Fruit fly (Drosophila melanogaster) whole organism, embryonic: ENCODE results near the gene FeCH.

ENCODE experiments used
- B-H1 ChIP-seq: fragments of 200-800 bp; sonication (Bioruptor generic); IDR thresholded peaks from 3 replicates; pipeline ENCODE4 v1.3.6; 2022; ENCODE audit warnings: missing biosample characterization, missing genetic modification characterization
- Bdp1 ChIP-seq: fragments of 200-800 bp; sonication (Bioruptor generic); optimal IDR thresholded peaks from 3 replicates; lab custom pipeline; 2016; ENCODE audit warnings: missing biosample characterization, missing genetic modification characterization
- CG10979 ChIP-seq: fragments of 200-800 bp; sonication (Bioruptor generic); optimal IDR thresholded peaks from 2 replicates; lab custom pipeline; 2018; ENCODE audit warnings: missing biosample characterization, mild to moderate bottlenecking, missing genetic modification characterization, moderate library complexity
- CG11247 ChIP-seq: fragments of 200-800 bp; sonication (Bioruptor generic); IDR thresholded peaks from 2 replicates; pipeline ENCODE4 v1.3.6; 2022; ENCODE audit warnings: missing biosample characterization, missing genetic modification characterization
- CG12104 ChIP-seq: fragments of 200-800 bp; sonication (Bioruptor generic); optimal IDR thresholded peaks from 3 replicates; lab custom pipeline; 2016; ENCODE audit warnings: missing biosample characterization, missing genetic modification characterization
- CG12299 ChIP-seq: fragments of 200-800 bp; sonication (Bioruptor generic); optimal IDR thresholded peaks from 2 replicates; lab custom pipeline; 2018; ENCODE audit warnings: missing biosample characterization, mild to moderate bottlenecking, missing genetic modification characterization
- CG16779 ChIP-seq: fragments of 200-800 bp; sonication (Bioruptor generic); IDR thresholded peaks from 2 replicates; pipeline ENCODE4 v1.3.6; 2022; ENCODE audit warnings: missing biosample characterization, missing genetic modification characterization
- CG17359 ChIP-seq: fragments of 200-800 bp; sonication (Bioruptor generic); optimal IDR thresholded peaks from 3 replicates; lab custom pipeline; 2018; ENCODE audit warnings: missing biosample characterization, mild to moderate bottlenecking, missing genetic modification characterization, moderate library complexity
- CG17361 ChIP-seq: fragments of 200-800 bp; sonication (Bioruptor generic); IDR thresholded peaks from 3 replicates; pipeline ENCODE4 v1.3.6; 2022; ENCODE audit warnings: missing biosample characterization, missing genetic modification characterization
- CG2889 ChIP-seq: fragments of 200-800 bp; sonication (Bioruptor generic); IDR thresholded peaks from 3 replicates; pipeline ENCODE4 v1.3.6; 2022; ENCODE audit warnings: missing biosample characterization, missing genetic modification characterization
- CG31441 ChIP-seq: fragments of 200-800 bp; sonication (Bioruptor generic); IDR thresholded peaks from 2 replicates; pipeline ENCODE4 v1.3.6; 2022; ENCODE audit warnings: missing biosample characterization, missing genetic modification characterization
- CG33213 ChIP-seq: fragments of 200-800 bp; sonication (Bioruptor generic); optimal IDR thresholded peaks from 3 replicates; lab custom pipeline; 2016; ENCODE audit warnings: missing biosample characterization, missing genetic modification characterization
- CG6175 ChIP-seq: fragments of 200-800 bp; sonication (Bioruptor generic); IDR thresholded peaks from 3 replicates; pipeline ENCODE4 v1.3.6; 2022; ENCODE audit warnings: missing biosample characterization, missing genetic modification characterization
- CG6654 ChIP-seq: fragments of 200-800 bp; sonication (Bioruptor generic); optimal IDR thresholded peaks from 2 replicates; lab custom pipeline; 2017; ENCODE audit warnings: missing biosample characterization, mild to moderate bottlenecking, missing genetic modification characterization
- CG7556 ChIP-seq: fragments of 200-800 bp; sonication (Bioruptor generic); optimal IDR thresholded peaks from 2 replicates; lab custom pipeline; 2017; ENCODE audit warnings: missing biosample characterization, mild to moderate bottlenecking, missing genetic modification characterization
- CG7786 ChIP-seq: fragments of 200-800 bp; sonication (Bioruptor generic); optimal IDR thresholded peaks from 2 replicates; lab custom pipeline; 2016; ENCODE audit warnings: missing biosample characterization, missing genetic modification characterization
- CG8388 ChIP-seq: fragments of 200-800 bp; sonication (Bioruptor generic); optimal IDR thresholded peaks from 2 replicates; lab custom pipeline; 2019; ENCODE audit warnings: missing biosample characterization, mild to moderate bottlenecking, missing genetic modification characterization, moderate library complexity
- CG9609 ChIP-seq: fragments of 200-800 bp; sonication (Bioruptor generic); optimal IDR thresholded peaks from 3 replicates; lab custom pipeline; 2016; ENCODE audit warnings: missing biosample characterization, missing genetic modification characterization
- CG9932 ChIP-seq: fragments of 200-800 bp; sonication (Bioruptor generic); IDR thresholded peaks from 2 replicates; pipeline ENCODE4 v1.3.6; 2022; ENCODE audit warnings: missing biosample characterization, missing genetic modification characterization
- CkIIα-i1 ChIP-seq: fragments of 200-800 bp; sonication (Bioruptor generic); IDR thresholded peaks from 2 replicates; pipeline ENCODE4 v1.3.6; 2022; ENCODE audit warnings: missing biosample characterization, missing genetic modification characterization
- D ChIP-seq, 2 experiments: fragments of 200-800 bp in 1 of 2; fragments of >200 bp in 1 of 2; sonication (Bioruptor generic) in 1 of 2; optimal IDR thresholded peaks; 2 replicates in 1 of 2; 3 replicates in 1 of 2; lab custom pipeline; 2017; ENCODE audit warnings: mild to moderate bottlenecking in 1 of 2, missing biosample characterization in 1 of 2, missing genetic modification characterization in 1 of 2, missing genetic modification reagents in 1 of 2
- Drgx ChIP-seq: fragments of 200-800 bp; sonication (Bioruptor generic); IDR thresholded peaks from 2 replicates; pipeline ENCODE4 v1.3.6; 2022; ENCODE audit warnings: missing biosample characterization, missing genetic modification characterization
- Ets65A ChIP-seq: fragments of 200-800 bp; sonication (Bioruptor generic); peaks from one replicate; lab custom pipeline; 2016; ENCODE audit warnings: missing biosample characterization, missing genetic modification characterization
- Gug ChIP-seq: fragments of 200-800 bp; sonication (Bioruptor generic); IDR thresholded peaks from 4 replicates; pipeline ENCODE4 v1.3.6; 2022; ENCODE audit warnings: missing biosample characterization, missing genetic modification characterization
- H2.0 ChIP-seq: fragments of 200-800 bp; sonication (Bioruptor generic); IDR thresholded peaks from 2 replicates; pipeline ENCODE4 v1.3.6; 2022; ENCODE audit warnings: missing biosample characterization, missing genetic modification characterization
- HLH4C ChIP-seq: fragments of 200-800 bp; sonication (Bioruptor generic); IDR thresholded peaks from 3 replicates; pipeline ENCODE4 v1.3.6; 2022; ENCODE audit warnings: missing biosample characterization, missing genetic modification characterization; ENCODE audit not compliant: partially characterized antibody
- Hr51 ChIP-seq, 2 experiments: fragments of 200-800 bp; sonication (Bioruptor generic); optimal IDR thresholded peaks; 2 replicates in 1 of 2; 3 replicates in 1 of 2; lab custom pipeline; 2016 to 2018; ENCODE audit warnings: missing biosample characterization in 2 of 2, missing genetic modification characterization in 2 of 2, mild to moderate bottlenecking in 1 of 2, moderate library complexity in 1 of 2
- Hsf ChIP-seq: fragments of 200-800 bp; sonication (Bioruptor generic); optimal IDR thresholded peaks from 3 replicates; lab custom pipeline; 2016; ENCODE audit warnings: missing biosample characterization, missing genetic modification characterization
- Max ChIP-seq: fragments of 200-800 bp; sonication (Bioruptor generic); optimal IDR thresholded peaks from 2 replicates; lab custom pipeline; 2016; ENCODE audit warnings: missing biosample characterization, mild to moderate bottlenecking, missing genetic modification characterization
- Mrtf ChIP-seq: fragments of 200-800 bp; sonication (Bioruptor generic); IDR thresholded peaks from 3 replicates; pipeline ENCODE4 v1.3.6; 2022; ENCODE audit warnings: missing biosample characterization, missing genetic modification characterization
- NfI ChIP-seq: fragments of 200-800 bp; sonication (Bioruptor generic); optimal IDR thresholded peaks from 3 replicates; lab custom pipeline; 2018; ENCODE audit warnings: missing biosample characterization, mild to moderate bottlenecking, missing genetic modification characterization, moderate library complexity
- Sox102F ChIP-seq: fragments of 200-800 bp; sonication (Bioruptor generic); optimal IDR thresholded peaks from 2 replicates; lab custom pipeline; 2018; ENCODE audit warnings: missing biosample characterization, mild to moderate bottlenecking, missing genetic modification characterization, moderate library complexity
- Sry-β ChIP-seq: fragments of 200-800 bp; sonication (Bioruptor generic); optimal IDR thresholded peaks from 2 replicates; lab custom pipeline; 2018; ENCODE audit warnings: missing biosample characterization, mild to moderate bottlenecking, missing genetic modification characterization, moderate library complexity
- Sry-δ ChIP-seq: fragments of 200-800 bp; sonication (Bioruptor generic); optimal IDR thresholded peaks from 2 replicates; lab custom pipeline; 2016; ENCODE audit warnings: missing biosample characterization, missing genetic modification characterization
- YL-1 ChIP-seq: fragments of 200-800 bp; sonication (Bioruptor generic); optimal IDR thresholded peaks from 3 replicates; lab custom pipeline; 2017; ENCODE audit warnings: missing biosample characterization, mild to moderate bottlenecking, missing genetic modification characterization
- ash1 ChIP-seq: fragments of 200-800 bp; sonication (Bioruptor generic); optimal IDR thresholded peaks from 2 replicates; lab custom pipeline; 2018; ENCODE audit warnings: missing biosample characterization, mild to moderate bottlenecking, missing genetic modification characterization
- ato ChIP-seq: fragments of 200-800 bp; sonication (Bioruptor generic); IDR thresholded peaks from 2 replicates; pipeline ENCODE4 v1.3.6; 2022; ENCODE audit warnings: missing biosample characterization, missing genetic modification characterization; ENCODE audit not compliant: partially characterized antibody
- bsh ChIP-seq, 2 experiments: fragments of 200-800 bp; sonication (Bioruptor generic); optimal IDR thresholded peaks; 2 replicates each; lab custom pipeline; 2017 to 2018; ENCODE audit warnings: mild to moderate bottlenecking in 2 of 2, missing biosample characterization in 2 of 2, missing genetic modification characterization in 2 of 2, moderate library complexity in 1 of 2
- cad ChIP-seq: fragments of >200 bp; optimal IDR thresholded peaks from 2 replicates; lab custom pipeline; 2017; ENCODE audit warnings: missing biosample characterization, missing genetic modification characterization
- cato ChIP-seq: fragments of 200-800 bp; sonication (Bioruptor generic); optimal IDR thresholded peaks from 2 replicates; lab custom pipeline; 2016; ENCODE audit warnings: missing biosample characterization, missing genetic modification characterization, borderline replicate concordance
- dmrt99B ChIP-seq: fragments of 200-800 bp; sonication (Bioruptor generic); optimal IDR thresholded peaks from 2 replicates; lab custom pipeline; 2018; ENCODE audit warnings: missing biosample characterization, mild to moderate bottlenecking, missing genetic modification characterization, moderate library complexity
- dysf ChIP-seq: fragments of 200-800 bp; sonication (Bioruptor generic); IDR thresholded peaks from 3 replicates; pipeline ENCODE4 v1.3.6; 2022; ENCODE audit warnings: missing biosample characterization, missing genetic modification characterization
- en ChIP-seq: fragments of 200-800 bp; sonication (Bioruptor generic); optimal IDR thresholded peaks from 2 replicates; lab custom pipeline; 2016; ENCODE audit warnings: missing biosample characterization, missing genetic modification characterization
- gcm ChIP-seq: fragments of 200-800 bp; sonication (Bioruptor generic); optimal IDR thresholded peaks from 2 replicates; lab custom pipeline; 2019; ENCODE audit warnings: missing biosample characterization, mild to moderate bottlenecking, missing genetic modification characterization, moderate library complexity
- grau ChIP-seq: fragments of 200-800 bp; optimal IDR thresholded peaks from 3 replicates; lab custom pipeline; 2019; ENCODE audit warnings: missing biosample characterization, mild to moderate bottlenecking, missing genetic modification characterization, moderate library complexity
- lmd ChIP-seq: fragments of 200-800 bp; sonication (Bioruptor generic); IDR thresholded peaks from 2 replicates; pipeline ENCODE4 v1.3.6; 2022; ENCODE audit warnings: missing biosample characterization, missing genetic modification characterization
- nom ChIP-seq: fragments of 200-800 bp; sonication (Bioruptor generic); optimal IDR thresholded peaks from 2 replicates; lab custom pipeline; 2017; ENCODE audit warnings: missing biosample characterization, missing genetic modification characterization, mild to moderate bottlenecking, moderate library complexity, missing genetic modification reagents
- pita ChIP-seq: fragments of 200-800 bp; sonication (Bioruptor generic); optimal IDR thresholded peaks from 2 replicates; lab custom pipeline; 2017; ENCODE audit warnings: missing biosample characterization, mild to moderate bottlenecking, missing genetic modification characterization
- ranshi ChIP-seq: fragments of 200-800 bp; sonication (Bioruptor generic); IDR thresholded peaks from 2 replicates; pipeline ENCODE4 v1.3.6; 2022; ENCODE audit warnings: missing biosample characterization, missing genetic modification characterization
- run ChIP-seq: fragments of 200-800 bp; sonication (Bioruptor generic); optimal IDR thresholded peaks from 3 replicates; lab custom pipeline; 2018; ENCODE audit warnings: missing biosample characterization, mild to moderate bottlenecking, missing genetic modification characterization
- slou ChIP-seq: fragments of 200-800 bp; sonication (Bioruptor generic); optimal IDR thresholded peaks from 3 replicates; lab custom pipeline; 2016; ENCODE audit warnings: missing biosample characterization, missing genetic modification characterization
- zf30C ChIP-seq: fragments of 200-800 bp; sonication (Bioruptor generic); optimal IDR thresholded peaks from 3 replicates; lab custom pipeline; 2018; ENCODE audit warnings: missing biosample characterization, mild to moderate bottlenecking, missing genetic modification characterization

The FeCH gene

dm6 chr3R:31762672-31763071 lies 49.4 kb downstream of the FeCH start (continued):
- TF ChIP-seq H2.0 (GFP tag; lab: Robert Waterston, UW), result no peak
- no peak for TF ChIP-seq Sry-δ
- TF ChIP-seq cad (GFP tag; lab: Kevin White, UChicago), result no peak
- TF ChIP-seq pita (GFP tag; lab: Kevin White, UChicago), result no peak
- no peak for TF ChIP-seq CG7786
- no peak for TF ChIP-seq ranshi (GFP tag; lab: Robert Waterston, UW)
- no peak for TF ChIP-seq bsh (GFP tag; optimal IDR thresholded peaks at IDR 0.05; lab: Kevin White, UChicago)
- no peak for TF ChIP-seq Sry-β (GFP tag; lab: Kevin White, UChicago)
- no peak for TF ChIP-seq HLH4C (GFP tag; lab: Robert Waterston, UW)
- TF ChIP-seq dmrt99B (tag; lab: Kevin White, UChicago), result peak; percentile 29
- no peak for TF ChIP-seq cato (GFP tag; lab: Kevin White, UChicago)
- TF ChIP-seq Ets65A (GFP tag; lab: Kevin White, UChicago), result peak; percentile 38
- no peak for TF ChIP-seq CG31441 (GFP tag; lab: Robert Waterston, UW)
- no peak for TF ChIP-seq Hr51 (GFP tag; optimal IDR thresholded peaks at IDR 0.05; lab: Kevin White, UChicago)
- no peak for TF ChIP-seq CG7556 (GFP tag; lab: Kevin White, UChicago)
- no peak for TF ChIP-seq CG9609 (GFP tag; lab: Kevin White, UChicago)
- TF ChIP-seq D (optimal IDR thresholded peaks at IDR 0.05; lab: Kevin White, UChicago), result no peak
- TF ChIP-seq D (GFP tag; optimal IDR thresholded peaks at IDR 0.05; lab: Kevin White, UChicago), result no peak
- no peak for TF ChIP-seq Bdp1 (GFP tag; lab: Kevin White, UChicago)
- no peak for TF ChIP-seq NfI (GFP tag; lab: Kevin White, UChicago)
- TF ChIP-seq slou (GFP tag; lab: Kevin White, UChicago), result no peak
- no peak for TF ChIP-seq lmd (GFP tag; lab: Robert Waterston, UW)
- TF ChIP-seq CG6654, result no peak
- TF ChIP-seq Hsf (GFP tag; lab: Kevin White, UChicago), result no peak
- no peak for TF ChIP-seq CG16779 (GFP tag; lab: Robert Waterston, UW)
- TF ChIP-seq CG8388 (GFP tag; lab: Kevin White, UChicago), result no peak
- no peak for TF ChIP-seq CG12299 (tag; lab: Kevin White, UChicago)
- peak; percentile 3 for TF ChIP-seq CG17359 (tag; lab: Kevin White, UChicago)
- TF ChIP-seq Max (GFP tag; lab: Kevin White, UChicago), result no peak
- no peak for TF ChIP-seq B-H1 (GFP tag; lab: Robert Waterston, UW)
- TF ChIP-seq nom (GFP tag; lab: Kevin White, UChicago), result peak; percentile 40
- TF ChIP-seq CkIIα-i1 (GFP tag; lab: Robert Waterston, UW), result no peak
- TF ChIP-seq Drgx (GFP tag; lab: Robert Waterston, UW), result peak; percentile 73
- TF ChIP-seq ato (GFP tag; lab: Robert Waterston, UW), result no peak
- no peak for TF ChIP-seq CG17361 (GFP tag; lab: Robert Waterston, UW)
- TF ChIP-seq CG33213 (GFP tag; lab: Kevin White, UChicago), result no peak
- TF ChIP-seq Gug (GFP tag; lab: Robert Waterston, UW), result no peak
- TF ChIP-seq CG9932, result no peak
- no peak for TF ChIP-seq ash1 (GFP tag; lab: Kevin White, UChicago)
- TF ChIP-seq zf30C (GFP tag; lab: Kevin White, UChicago), result no peak
- TF ChIP-seq Sox102F (GFP tag; lab: Kevin White, UChicago), result peak; percentile 7
- no peak for TF ChIP-seq gcm (GFP tag; lab: Kevin White, UChicago)
- TF ChIP-seq Mrtf (GFP tag; lab: Robert Waterston, UW), result no peak
- TF ChIP-seq CG2889 (GFP tag; lab: Robert Waterston, UW), result no peak
- TF ChIP-seq dysf (GFP tag; lab: Robert Waterston, UW), result 0 out of 3 replicates have a peak, but pooled peaks have one; percentile 30
- peak; percentile 12 for TF ChIP-seq CG10979 (tag; lab: Kevin White, UChicago)
- no peak for TF ChIP-seq YL-1 (GFP tag; lab: Kevin White, UChicago)
- no peak for TF ChIP-seq CG12104 (GFP tag; lab: Kevin White, UChicago)
- TF ChIP-seq CG11247, result no peak
- no peak for TF ChIP-seq CG6175
- no peak for TF ChIP-seq grau (tag; lab: Kevin White, UChicago)
- TF ChIP-seq run (tag; lab: Kevin White, UChicago), result no peak
- TF ChIP-seq en (GFP tag; lab: Kevin White, UChicago), result no peak
